1 worm cellular context compared by ENCODE assay signal in genomic region chrIII:4475428-4475968, ce11.
TF ChIP-seq lines count a peak whose summit lies in the region.

rps-1 (plus strand) TSS chrIII:4475918.

TF ChIP-seq in whole organism, L4 larva, 104 proteins besides CTCF, POLR2A, EP300 and RAD21 (continued from another document):
- TF ChIP-seq dpl-1 (GFP tag; optimal IDR thresholded peaks at IDR 0.05; lab: Kevin White, UChicago) (peak; percentile 97), php-3 (GFP tag; IDR thresholded peaks at IDR 0.05; lab: Robert Waterston, UW) (peak; percentile 91), unc-62 (GFP tag; optimal IDR thresholded peaks at IDR 0.05 in 1 of 2; lab: Kevin White, UChicago) (peak in 1 of 2 experiments; percentile 99), unc-62 (tag; optimal IDR thresholded peaks at IDR 0.05; lab: Kevin White, UChicago) (no peak), dmd-6 (GFP tag; IDR thresholded peaks at IDR 0.05; lab: Robert Waterston, UW) (peak; percentile 100), T20F7.1 (GFP tag; optimal IDR thresholded peaks at IDR 0.05; lab: Kevin White, UChicago) (peak; percentile 95), zag-1 (tag; optimal IDR thresholded peaks at IDR 0.05; lab: Kevin White, UChicago) (no peak), ceh-82 (tag; optimal IDR thresholded peaks at IDR 0.05; lab: Kevin White, UChicago) (no peak), lir-3 (tag; optimal IDR thresholded peaks at IDR 0.05; lab: Kevin White, UChicago) (peak; percentile 64), snpc-1.2 (GFP tag; IDR thresholded peaks at IDR 0.05; lab: Robert Waterston, UW) (peak; percentile 82), ceh-32 (tag; optimal IDR thresholded peaks at IDR 0.05; lab: Kevin White, UChicago; ENCODE audit: poor library complexity) (peak; percentile 83), nhr-77 (tag; optimal IDR thresholded peaks at IDR 0.05; lab: Kevin White, UChicago) (peak; percentile 98), gei-8 (GFP tag; optimal IDR thresholded peaks at IDR 0.05; lab: Kevin White, UChicago) (peak; percentile 95), dmd-8 (GFP tag; IDR thresholded peaks at IDR 0.05; lab: Robert Waterston, UW) (0 out of 2 replicates have a peak, but pooled peaks have one; percentile 48), ama-1 (optimal IDR thresholded peaks at IDR 0.05; lab: Kevin White, UChicago) (peak; percentile 77), lin-13 (GFP tag; optimal IDR thresholded peaks at IDR 0.05; lab: Kevin White, UChicago) (peak; percentile 98), aha-1 (tag; lab: Kevin White, UChicago) (peak; percentile 100), nhr-237 (tag; optimal IDR thresholded peaks at IDR 0.05; lab: Kevin White, UChicago) (peak; percentile 48), zip-11 (GFP tag; IDR thresholded peaks at IDR 0.05; lab: Robert Waterston, UW) (peak; percentile 57; the same call in 1 of the 2 replicates), mdl-1 (tag; optimal IDR thresholded peaks at IDR 0.05; lab: Kevin White, UChicago) (peak; percentile 93 to 96), ceh-28 (tag; optimal IDR thresholded peaks at IDR 0.05; lab: Kevin White, UChicago) (peak; percentile 44), skn-1 (tag; optimal IDR thresholded peaks at IDR 0.05; lab: Kevin White, UChicago) (peak; percentile 96), lin-38 (GFP tag; IDR thresholded peaks at IDR 0.05; lab: Robert Waterston, UW) (peak; percentile 95), pqm-1 (tag; optimal IDR thresholded peaks at IDR 0.05; lab: Kevin White, UChicago) (peak; percentile 76), R02D3.7 (tag; optimal IDR thresholded peaks at IDR 0.05; lab: Kevin White, UChicago) (peak; percentile 17), ztf-11 (tag; optimal IDR thresholded peaks at IDR 0.05; lab: Kevin White, UChicago) (peak; percentile 71), daf-8 (GFP tag; IDR thresholded peaks at IDR 0.05; lab: Robert Waterston, UW) (0 out of 2 replicates have a peak, but pooled peaks have one; percentile 66), nhr-102 (tag; optimal IDR thresholded peaks at IDR 0.05; lab: Kevin White, UChicago) (peak; percentile 98), nhr-48 (tag; optimal IDR thresholded peaks at IDR 0.05; lab: Kevin White, UChicago) (peak; percentile 96), tra-1 (GFP tag; IDR thresholded peaks at IDR 0.05; lab: Robert Waterston, UW) (peak; percentile 99), Y5F2A.4 (GFP tag; optimal IDR thresholded peaks at IDR 0.05; lab: Kevin White, UChicago) (peak; percentile 91), ctbp-1 (GFP tag; IDR thresholded peaks at IDR 0.05; lab: Robert Waterston, UW) (peak; percentile 97), lim-7 (GFP tag; IDR thresholded peaks at IDR 0.05; lab: Robert Waterston, UW) (peak; percentile 38; the same call in 1 of the 2 replicates), Y75B8A.6 (GFP tag; IDR thresholded peaks at IDR 0.05; lab: Robert Waterston, UW) (peak; percentile 90), mep-1 (tag; optimal IDR thresholded peaks at IDR 0.05; lab: Kevin White, UChicago) (peak; percentile 99), set-16 (GFP tag; IDR thresholded peaks at IDR 0.05; lab: Robert Waterston, UW) (0 out of 2 replicates have a peak, but pooled peaks have one; percentile 34), hif-1 (tag; optimal IDR thresholded peaks at IDR 0.05; lab: Kevin White, UChicago) (peak; percentile 82 to 93), ces-1 (GFP tag; optimal IDR thresholded peaks at IDR 0.05; lab: Kevin White, UChicago) (peak; percentile 87), D1046.2 (GFP tag; IDR thresholded peaks at IDR 0.05; lab: Robert Waterston, UW) (peak; percentile 94), nhr-42 (GFP tag; IDR thresholded peaks at IDR 0.05; lab: Robert Waterston, UW) (peak; percentile 97), nhr-10 (tag; optimal IDR thresholded peaks at IDR 0.05; lab: Kevin White, UChicago) (peak; percentile 91), ztf-7 (tag; optimal IDR thresholded peaks at IDR 0.05; lab: Kevin White, UChicago) (peak; percentile 94), jun-1 (tag; optimal IDR thresholded peaks at IDR 0.05; lab: Kevin White, UChicago) (peak; percentile 96), hlh-11 (tag; optimal IDR thresholded peaks at IDR 0.05; lab: Kevin White, UChicago) (peak; percentile 98), F26F4.8 (GFP tag; conservative IDR thresholded peaks at IDR 0.05; lab: Robert Waterston, UW) (no peak), nhr-28 (tag; optimal IDR thresholded peaks at IDR 0.05; lab: Kevin White, UChicago) (peak; percentile 95), egl-27 (tag; optimal IDR thresholded peaks at IDR 0.05; lab: Kevin White, UChicago) (no peak), F44E2.7 (GFP tag; IDR thresholded peaks at IDR 0.05; lab: Robert Waterston, UW) (no peak; the same call in 1 of the 2 replicates)
